Fruit fly (Drosophila melanogaster) whole organism, prepupa: ENCODE results near the gene CG31191.

Source experiments
- CG8632 ChIP-seq: fragments of 200-800 bp; sonication (Bioruptor generic); optimal IDR thresholded peaks from 3 replicates; lab custom pipeline; 2016; ENCODE audit warnings: missing biosample characterization, missing genetic modification characterization
- Hr38 ChIP-seq: sonication (Bioruptor generic); optimal IDR thresholded peaks from 2 replicates; lab custom pipeline; 2016; ENCODE audit warnings: missing biosample characterization, missing genetic modification characterization
- Hr39 ChIP-seq: fragments of 200-800 bp; sonication (Bioruptor generic); optimal IDR thresholded peaks from 2 replicates; lab custom pipeline; 2016; ENCODE audit warnings: missing biosample characterization, missing genetic modification characterization
- OdsH ChIP-seq: fragments of 200-800 bp; sonication (Bioruptor generic); optimal IDR thresholded peaks from 3 replicates; lab custom pipeline; 2016; ENCODE audit warnings: missing biosample characterization, missing genetic modification characterization
- cyc ChIP-seq: fragments of 200-800 bp; sonication (Bioruptor generic); optimal IDR thresholded peaks from 3 replicates; lab custom pipeline; 2016; ENCODE audit warnings: missing biosample characterization, missing genetic modification characterization
- fd59A ChIP-seq: fragments of 200-800 bp; sonication (Bioruptor generic); optimal IDR thresholded peaks from 2 replicates; lab custom pipeline; 2017; ENCODE audit warnings: missing biosample characterization, mild to moderate bottlenecking, missing genetic modification characterization, missing genetic modification reagents
- pdm3 ChIP-seq: fragments of 200-800 bp; sonication (Bioruptor generic); optimal IDR thresholded peaks from 3 replicates; lab custom pipeline; 2016; ENCODE audit warnings: missing biosample characterization, missing genetic modification characterization

- no peak for TF ChIP-seq fd59A
- no peak for TF ChIP-seq Hr38 (GFP tag; lab: Kevin White, UChicago)
- no peak for TF ChIP-seq Hr39 (GFP tag; lab: Kevin White, UChicago)
- TF ChIP-seq CG8632 (GFP tag; lab: Kevin White, UChicago), result no peak
- no peak for TF ChIP-seq pdm3 (GFP tag; lab: Kevin White, UChicago)
- no peak for TF ChIP-seq cyc
- no peak for TF ChIP-seq OdsH (GFP tag; lab: Kevin White, UChicago)
Observed at dm6 chr3R:20950677-20951018, 5.3 kb upstream of the CG31191 start.
